Worm (Caenorhabditis elegans): ENCODE measurements around the gene otub-4.

Gene otub-4

ce11 chrIV:3384593-3384992, 6.7 kb upstream of the otub-4 start (continued):
- peak in 1 of 2 experiments; percentile 91 for TF ChIP-seq unc-62 (GFP tag; optimal IDR thresholded peaks at IDR 0.05 in 1 of 2)
- TF ChIP-seq unc-62 (tag; optimal IDR thresholded peaks at IDR 0.05), result no peak
- peak; percentile 84 for TF ChIP-seq pha-4 (GFP tag; IDR thresholded peaks at IDR 0.05)
- no peak for TF ChIP-seq pha-4 (tag; optimal IDR thresholded peaks at IDR 0.05)
- TF ChIP-seq ces-1 (GFP tag; optimal IDR thresholded peaks at IDR 0.05), result peak; percentile 1
- peak; percentile 73 for TF ChIP-seq dpl-1 (GFP tag; optimal IDR thresholded peaks at IDR 0.05)
- TF ChIP-seq ceh-32 (tag; optimal IDR thresholded peaks at IDR 0.05; ENCODE audit: poor library complexity), result no peak
- TF ChIP-seq arid-1 (GFP tag; conservative IDR thresholded peaks at IDR 0.05), result peak; percentile 68; the same call in 1 of the 2 replicates
- 0 out of 2 replicates have a peak, but pooled peaks have one; percentile 46 for TF ChIP-seq tra-1 (GFP tag; IDR thresholded peaks at IDR 0.05)
- 0 out of 2 replicates have a peak, but pooled peaks have one; percentile 50 for TF ChIP-seq dmd-9 (GFP tag; IDR thresholded peaks at IDR 0.05)
- peak; percentile 83 for TF ChIP-seq duxl-1 (tag; optimal IDR thresholded peaks at IDR 0.05; ENCODE audit: poor library complexity)
- TF ChIP-seq egl-27 (tag; optimal IDR thresholded peaks at IDR 0.05), result no peak
- TF ChIP-seq ama-1 (optimal IDR thresholded peaks at IDR 0.05), result no peak
- no peak for TF ChIP-seq unc-39 (tag; optimal IDR thresholded peaks at IDR 0.05)
- TF ChIP-seq skn-1 (tag; optimal IDR thresholded peaks at IDR 0.05), result peak; percentile 8
- TF ChIP-seq fkh-10 (GFP tag; optimal IDR thresholded peaks at IDR 0.05), result peak; percentile 44
- TF ChIP-seq ctbp-1 (GFP tag; IDR thresholded peaks at IDR 0.05), result peak; percentile 82
- TF ChIP-seq Y48G9A.11 (GFP tag; IDR thresholded peaks at IDR 0.05), result peak; percentile 41; the same call in 1 of the 2 replicates
- TF ChIP-seq dmd-8 (GFP tag; IDR thresholded peaks at IDR 0.05), result no peak
- peak; percentile 37 for TF ChIP-seq nhr-25 (tag; optimal IDR thresholded peaks at IDR 0.05; ENCODE audit: borderline replicate concordance, insufficient read depth)
- TF ChIP-seq Y105C5A.15 (GFP tag; IDR thresholded peaks at IDR 0.05), result no peak
- no peak for TF ChIP-seq gei-8 (GFP tag; optimal IDR thresholded peaks at IDR 0.05)
- no peak for TF ChIP-seq daf-19 (GFP tag; conservative IDR thresholded peaks at IDR 0.05)
- TF ChIP-seq tag-97 (GFP tag; IDR thresholded peaks at IDR 0.05), result no peak
- TF ChIP-seq pqm-1 (tag; optimal IDR thresholded peaks at IDR 0.05), result no peak
- TF ChIP-seq zfp-3 (GFP tag; conservative IDR thresholded peaks at IDR 0.05), result 0 out of 2 replicates have a peak, but pooled peaks have one; percentile 49
- peak; percentile 82 to 92 for TF ChIP-seq mdl-1 (tag; optimal IDR thresholded peaks at IDR 0.05)
- TF ChIP-seq ceh-44 (GFP tag; IDR thresholded peaks at IDR 0.05), result no peak
- TF ChIP-seq spr-1 (tag; optimal IDR thresholded peaks at IDR 0.05), result peak; percentile 85
- peak; percentile 91 for TF ChIP-seq rbr-2 (tag; optimal IDR thresholded peaks at IDR 0.05)
- peak; percentile 67; the same call in 1 of the 2 replicates for TF ChIP-seq lin-1 (GFP tag; IDR thresholded peaks at IDR 0.05)
- TF ChIP-seq lin-13 (GFP tag; optimal IDR thresholded peaks at IDR 0.05), result peak; percentile 39
- TF ChIP-seq Y5F2A.4 (GFP tag; optimal IDR thresholded peaks at IDR 0.05), result no peak
- peak; percentile 91 for TF ChIP-seq ceh-20 (GFP tag; IDR thresholded peaks at IDR 0.05)
- no peak for TF ChIP-seq attf-4 (tag; optimal IDR thresholded peaks at IDR 0.05)
- no peak for TF ChIP-seq fos-1 (tag; optimal IDR thresholded peaks at IDR 0.05)
- 0 out of 2 replicates have a peak, but pooled peaks have one; percentile 65 for TF ChIP-seq saeg-2 (GFP tag; IDR thresholded peaks at IDR 0.05)
- TF ChIP-seq snpc-1.2 (GFP tag; IDR thresholded peaks at IDR 0.05), result peak; percentile 46; the same call in 1 of the 2 replicates
- no peak for TF ChIP-seq ceh-62 (tag; optimal IDR thresholded peaks at IDR 0.05)
- TF ChIP-seq zfp-2 (tag; optimal IDR thresholded peaks at IDR 0.05), result no peak
- no peak for TF ChIP-seq D1046.2 (GFP tag; IDR thresholded peaks at IDR 0.05)
- no peak for TF ChIP-seq F49E8.2 (tag; optimal IDR thresholded peaks at IDR 0.05; ENCODE audit: borderline replicate concordance)
- TF ChIP-seq madf-9 (GFP tag; conservative IDR thresholded peaks at IDR 0.05), result peak; percentile 72
- TF ChIP-seq mxl-2 (GFP tag; conservative IDR thresholded peaks at IDR 0.05), result no peak
- peak; percentile 100 for TF ChIP-seq hlh-30 (tag; optimal IDR thresholded peaks at IDR 0.05; ENCODE audit: insufficient read depth)
- no peak for TF ChIP-seq daf-12 (tag; optimal IDR thresholded peaks at IDR 0.05)
- peak; percentile 7 for TF ChIP-seq zip-2 (tag; optimal IDR thresholded peaks at IDR 0.05)
- peak; percentile 82 to 94 for TF ChIP-seq lsy-2 (tag; optimal IDR thresholded peaks at IDR 0.05)
- TF ChIP-seq nhr-77 (tag; optimal IDR thresholded peaks at IDR 0.05), result peak; percentile 60
- TF ChIP-seq nhr-11 (tag; optimal IDR thresholded peaks at IDR 0.05), result peak; percentile 91
- peak; percentile 95 for TF ChIP-seq hmg-1.1 (GFP tag; IDR thresholded peaks at IDR 0.05)

Data from whole organism, L4 larva.